Worm (Caenorhabditis elegans) whole organism, L3 larva: ENCODE measurements around the gene F42A10.6.
A peak's percentile ranks its signal among the peaks of the same experiment; 100 is the strongest.

Experiments used
- R02D3.7 ChIP-seq: fragments of 150-350 bp; optimal IDR thresholded peaks from 2 replicates; lab custom pipeline; 2014; ENCODE audit warnings: missing biosample characterization, missing genetic modification characterization
- ZK546.5 ChIP-seq: sonication (generic microtip); optimal IDR thresholded peaks from 2 replicates; lab custom pipeline; 2017; ENCODE audit warnings: missing biosample characterization, missing genetic modification characterization
- aly-2 ChIP-seq: fragments of 150-350 bp; optimal IDR thresholded peaks from 2 replicates; lab custom pipeline; 2014; ENCODE audit warnings: missing biosample characterization, missing genetic modification characterization
- ama-1 ChIP-seq: fragments of 150-350 bp; optimal IDR thresholded peaks from 2 replicates; lab custom pipeline; 2018
- ceh-16 ChIP-seq: sonication (generic microtip); optimal IDR thresholded peaks from 2 replicates; lab custom pipeline; 2017; ENCODE audit warnings: missing biosample characterization, missing genetic modification characterization
- ceh-28 ChIP-seq: fragments of 150-350 bp; optimal IDR thresholded peaks from 2 replicates; lab custom pipeline; 2014; ENCODE audit warnings: missing biosample characterization, missing genetic modification reagents, missing genetic modification characterization
- ceh-82 ChIP-seq: fragments of 150-350 bp; optimal IDR thresholded peaks from 2 replicates; lab custom pipeline; 2014; ENCODE audit warnings: missing biosample characterization, missing genetic modification characterization
- ceh-9 ChIP-seq: sonication (generic microtip); optimal IDR thresholded peaks from 2 replicates; lab custom pipeline; 2018; ENCODE audit warnings: missing biosample characterization, missing genetic modification characterization
- daf-12 ChIP-seq: fragments of 150-350 bp; optimal IDR thresholded peaks from 2 replicates; lab custom pipeline; 2014; ENCODE audit warnings: missing biosample characterization, missing genetic modification reagents, missing genetic modification characterization
- egl-27 ChIP-seq: sonication (generic microtip); optimal IDR thresholded peaks from 4 replicates; lab custom pipeline; 2017; ENCODE audit warnings: missing biosample characterization, missing genetic modification reagents, missing genetic modification characterization
- egl-5 ChIP-seq: fragments of 150-350 bp; optimal IDR thresholded peaks from 2 replicates; lab custom pipeline; 2017; ENCODE audit warnings: missing biosample characterization, missing genetic modification reagents, missing genetic modification characterization, inconsistent platforms
- elt-1 ChIP-seq: fragments of 150-350 bp; optimal IDR thresholded peaks from 2 replicates; lab custom pipeline; 2014; ENCODE audit warnings: missing biosample characterization, missing genetic modification characterization
- elt-2 ChIP-seq: sonication (generic microtip); optimal IDR thresholded peaks from 2 replicates; lab custom pipeline; 2016; ENCODE audit warnings: missing genetic modification reagents, mild to moderate bottlenecking, missing genetic modification characterization, missing compliant biosample characterization
- elt-3 ChIP-seq, 3 experiments: fragments of 150-350 bp in 1 of 3; sonication (generic microtip) in 2 of 3; optimal IDR thresholded peaks; 2 replicates in 2 of 3; 4 replicates in 1 of 3; lab custom pipeline; 2014 to 2017; ENCODE audit warnings: missing biosample characterization in 3 of 3, missing genetic modification characterization in 3 of 3
- eor-1 ChIP-seq, 2 experiments: fragments of 150-350 bp; optimal IDR thresholded peaks; 2 replicates each; lab custom pipeline; 2014 to 2018; ENCODE audit warnings: missing biosample characterization in 2 of 2, missing genetic modification characterization in 2 of 2
- fkh-10 ChIP-seq: sonication (generic microtip); optimal IDR thresholded peaks from 2 replicates; lab custom pipeline; 2017; ENCODE audit warnings: missing biosample characterization, missing genetic modification reagents, missing genetic modification characterization
- fkh-2 ChIP-seq: fragments of 150-350 bp; optimal IDR thresholded peaks from 2 replicates; lab custom pipeline; 2014; ENCODE audit warnings: missing biosample characterization, missing genetic modification reagents, missing genetic modification characterization
- fos-1 ChIP-seq: fragments of 150-350 bp; optimal IDR thresholded peaks from 2 replicates; lab custom pipeline; 2014; ENCODE audit warnings: missing biosample characterization, missing genetic modification characterization
- hmg-11 ChIP-seq: sonication (generic microtip); optimal IDR thresholded peaks from 2 replicates; lab custom pipeline; 2016; ENCODE audit warnings: missing genetic modification characterization, missing compliant biosample characterization
- jun-1 ChIP-seq: fragments of 150-350 bp; optimal IDR thresholded peaks from 2 replicates; lab custom pipeline; 2014; ENCODE audit warnings: missing biosample characterization, missing genetic modification reagents, missing genetic modification characterization
- lin-15B ChIP-seq: fragments of 150-350 bp; optimal IDR thresholded peaks from 2 replicates; lab custom pipeline; 2014; ENCODE audit warnings: missing biosample characterization, missing genetic modification characterization
- lin-39 ChIP-seq: fragments of 150-350 bp; optimal IDR thresholded peaks from 2 replicates; lab custom pipeline; 2018; ENCODE audit warnings: missing biosample characterization, missing genetic modification reagents, missing genetic modification characterization
- lsy-12 ChIP-seq: sonication (generic microtip); optimal IDR thresholded peaks from 2 replicates; lab custom pipeline; 2016; ENCODE audit warnings: mild to moderate bottlenecking, missing genetic modification characterization, missing compliant biosample characterization
- mdl-1 ChIP-seq: fragments of 150-350 bp; optimal IDR thresholded peaks from 2 replicates; lab custom pipeline; 2014; ENCODE audit warnings: missing biosample characterization, missing genetic modification characterization
- mml-1 ChIP-seq: fragments of 150-350 bp; sonication (generic microtip); optimal IDR thresholded peaks from 3 replicates; lab custom pipeline; 2014; ENCODE audit warnings: missing biosample characterization, missing genetic modification characterization
- nfya-1 ChIP-seq: sonication (generic microtip); optimal IDR thresholded peaks from 2 replicates; lab custom pipeline; 2017; ENCODE audit warnings: missing genetic modification characterization, mild to moderate bottlenecking, missing compliant biosample characterization, antibody characterized with exemption, moderate library complexity; ENCODE audit not compliant: insufficient read depth
- nhr-11 ChIP-seq: fragments of 150-350 bp; optimal IDR thresholded peaks from 2 replicates; lab custom pipeline; 2014; ENCODE audit warnings: missing biosample characterization, missing genetic modification characterization
- nhr-12 ChIP-seq: fragments of 150-350 bp; optimal IDR thresholded peaks from 2 replicates; lab custom pipeline; 2014; ENCODE audit warnings: missing biosample characterization, missing genetic modification characterization
- nhr-23 ChIP-seq: fragments of 150-350 bp; optimal IDR thresholded peaks from 2 replicates; lab custom pipeline; 2014; ENCODE audit warnings: missing biosample characterization, missing genetic modification reagents, missing genetic modification characterization
- nhr-237 ChIP-seq: fragments of 150-350 bp; optimal IDR thresholded peaks from 2 replicates; lab custom pipeline; 2014; ENCODE audit warnings: missing biosample characterization, missing genetic modification characterization
- nhr-25 ChIP-seq: sonication (generic microtip); optimal IDR thresholded peaks from 2 replicates; lab custom pipeline; 2017; ENCODE audit warnings: missing biosample characterization, missing genetic modification characterization
- nhr-43 ChIP-seq: sonication (generic microtip); optimal IDR thresholded peaks from 2 replicates; lab custom pipeline; 2016; ENCODE audit warnings: mild to moderate bottlenecking, missing genetic modification characterization, missing compliant biosample characterization; ENCODE audit not compliant: poor library complexity, severe bottlenecking
- nhr-67 ChIP-seq: fragments of 150-350 bp; optimal IDR thresholded peaks from 2 replicates; lab custom pipeline; 2014; ENCODE audit warnings: missing biosample characterization, missing genetic modification characterization
- nhr-76 ChIP-seq: fragments of 150-350 bp; sonication (generic microtip); optimal IDR thresholded peaks from 5 replicates; lab custom pipeline; 2014; ENCODE audit warnings: missing biosample characterization, missing genetic modification characterization
- nhr-77 ChIP-seq: fragments of 150-350 bp; optimal IDR thresholded peaks from 2 replicates; lab custom pipeline; 2014; ENCODE audit warnings: missing biosample characterization, missing genetic modification characterization
- pha-4 ChIP-seq: fragments of 150-350 bp; optimal IDR thresholded peaks from 2 replicates; lab custom pipeline; 2014; ENCODE audit warnings: missing biosample characterization, missing genetic modification reagents, missing genetic modification characterization
- pqm-1 ChIP-seq: fragments of 150-350 bp; optimal IDR thresholded peaks from 2 replicates; lab custom pipeline; 2017; ENCODE audit warnings: missing biosample characterization, missing genetic modification characterization, inconsistent platforms
- sea-2 ChIP-seq: fragments of 150-350 bp; sonication (generic microtip); optimal IDR thresholded peaks from 4 replicates; lab custom pipeline; 2014; ENCODE audit warnings: missing biosample characterization, missing genetic modification reagents, missing genetic modification characterization
- skn-1 ChIP-seq: fragments of 150-350 bp; optimal IDR thresholded peaks from 2 replicates; lab custom pipeline; 2014; ENCODE audit warnings: missing biosample characterization, missing genetic modification characterization
- snpc-4 ChIP-seq: fragments of 150-350 bp; optimal IDR thresholded peaks from 2 replicates; lab custom pipeline; 2014; ENCODE audit warnings: missing biosample characterization, missing genetic modification characterization
- tbx-2 ChIP-seq: sonication (generic microtip); optimal IDR thresholded peaks from 2 replicates; lab custom pipeline; 2016; ENCODE audit warnings: mild to moderate bottlenecking, missing genetic modification characterization, missing compliant biosample characterization
- unc-39 ChIP-seq: sonication (generic microtip); optimal IDR thresholded peaks from 4 replicates; lab custom pipeline; 2017; ENCODE audit warnings: missing biosample characterization, missing genetic modification characterization
- unc-62 ChIP-seq: fragments of 150-350 bp; sonication (generic microtip); optimal IDR thresholded peaks from 4 replicates; lab custom pipeline; 2014; ENCODE audit warnings: missing biosample characterization, missing genetic modification reagents, missing genetic modification characterization
- zag-1 ChIP-seq: fragments of 150-350 bp; optimal IDR thresholded peaks from 2 replicates; lab custom pipeline; 2014; ENCODE audit warnings: missing biosample characterization, missing genetic modification characterization
- ztf-11 ChIP-seq: fragments of 150-350 bp; optimal IDR thresholded peaks from 2 replicates; lab custom pipeline; 2014; ENCODE audit warnings: missing biosample characterization, missing genetic modification characterization
- ztf-4 ChIP-seq: fragments of 150-350 bp; optimal IDR thresholded peaks from 2 replicates; lab custom pipeline; 2014; ENCODE audit warnings: missing biosample characterization, missing genetic modification characterization

F42A10.6 gene

ce11 chrIII:6139932-6140612 is 36.6 kb downstream of the F42A10.6 start:
- TF ChIP-seq lin-39 (tag; lab: Kevin White, UChicago) = peak; percentile 56
- TF ChIP-seq fkh-10 = no peak
- TF ChIP-seq egl-5 = peak; percentile 45
- TF ChIP-seq mml-1 = no peak
- TF ChIP-seq hmg-11 = peak; percentile 51
- peak; percentile 75 for TF ChIP-seq nfya-1 (tag; lab: Kevin White, UChicago)
- peak; percentile 6 for TF ChIP-seq snpc-4 (tag; lab: Kevin White, UChicago)

ce11 chrIII:6139328-6139727 is 37.3 kb downstream of the F42A10.6 start:
- TF ChIP-seq lin-39 (tag; lab: Kevin White, UChicago) (peak; percentile 36), egl-27 (tag; lab: Kevin White, UChicago) (no peak)

ce11 chrIII:6138457-6138856 is 38.2 kb downstream of the F42A10.6 start:
- TF ChIP-seq egl-5 = peak; percentile 36
- peak; percentile 26 for TF ChIP-seq nfya-1 (tag; lab: Kevin White, UChicago)
- peak; percentile 48 for TF ChIP-seq lin-39 (tag; lab: Kevin White, UChicago)
- TF ChIP-seq daf-12 = no peak
- TF ChIP-seq mdl-1 = peak; percentile 29

ce11 chrIII:6137431-6137830 is 39.2 kb downstream of the F42A10.6 start:
- TF ChIP-seq nhr-25 (tag; lab: Kevin White, UChicago) (no peak), hmg-11 (peak; percentile 47), fos-1 (tag; lab: Kevin White, UChicago) (no peak), R02D3.7 (tag; lab: Kevin White, UChicago) (peak; percentile 28), nhr-67 (no peak), egl-5 (peak; percentile 49), eor-1 (tag; optimal IDR thresholded peaks at IDR 0.05; lab: Kevin White, UChicago) (no peak), fkh-10 (peak; percentile 92), elt-2 (tag; lab: Kevin White, UChicago) (no peak), ZK546.5 (tag; lab: Kevin White, UChicago) (no peak), unc-39 (tag; lab: Kevin White, UChicago) (no peak), ceh-9 (tag; lab: Kevin White, UChicago) (no peak), ztf-11 (tag; lab: Kevin White, UChicago) (no peak), egl-27 (tag; lab: Kevin White, UChicago) (no peak), nhr-77 (tag; lab: Kevin White, UChicago) (no peak), nhr-43 (no peak), nhr-11 (tag; lab: Kevin White, UChicago) (no peak), nfya-1 (tag; lab: Kevin White, UChicago) (peak; percentile 89), aly-2 (tag; lab: Kevin White, UChicago) (no peak), snpc-4 (tag; lab: Kevin White, UChicago) (peak; percentile 12), ceh-82 (tag; lab: Kevin White, UChicago) (peak; percentile 58), zag-1 (tag; lab: Kevin White, UChicago) (no peak), nhr-237 (tag; lab: Kevin White, UChicago) (no peak), tbx-2 (tag; lab: Kevin White, UChicago) (peak; percentile 50), fkh-2 (tag; lab: Kevin White, UChicago) (no peak), nhr-76 (tag; lab: Kevin White, UChicago) (no peak), daf-12 (no peak), elt-3 (tag; optimal IDR thresholded peaks at IDR 0.05; lab: Kevin White, UChicago) (no peak), nhr-23 (no peak), lin-15B (peak; percentile 36), lin-39 (tag; lab: Kevin White, UChicago) (peak; percentile 93), pha-4 (tag; lab: Kevin White, UChicago) (no peak), ama-1 (peak; percentile 10), skn-1 (tag; lab: Kevin White, UChicago) (no peak), pqm-1 (tag; lab: Kevin White, UChicago) (no peak), ztf-4 (tag; lab: Kevin White, UChicago) (no peak), elt-1 (tag; lab: Kevin White, UChicago) (no peak), mdl-1 (peak; percentile 47), sea-2 (no peak), ceh-28 (peak; percentile 14), lsy-12 (peak; percentile 23), jun-1 (no peak), mml-1 (no peak), unc-62 (GFP tag; lab: Kevin White, UChicago) (peak; percentile 26), ceh-16 (tag; lab: Kevin White, UChicago) (no peak), nhr-12 (no peak)
